Fruit fly (Drosophila melanogaster) whole organism, pupa: ENCODE data around the gene CG2604.

Source experiments
- CG10348 ChIP-seq: fragments of 200-800 bp; sonication (Bioruptor generic); IDR thresholded peaks from 2 replicates; pipeline ENCODE4 v1.3.6; 2022; ENCODE audit warnings: missing biosample characterization, missing genetic modification characterization
- CG12605 ChIP-seq: fragments of 200-800 bp; sonication (Bioruptor generic); IDR thresholded peaks from 2 replicates; pipeline ENCODE4 v1.3.6; 2022; ENCODE audit warnings: missing biosample characterization, missing genetic modification characterization
- CG13204 ChIP-seq: fragments of 200-800 bp; sonication (Bioruptor generic); optimal IDR thresholded peaks from 2 replicates; lab custom pipeline; 2018; ENCODE audit warnings: missing biosample characterization, mild to moderate bottlenecking, missing genetic modification characterization, moderate library complexity
- CG14655 ChIP-seq: fragments of 200-800 bp; sonication (Bioruptor generic); optimal IDR thresholded peaks from 3 replicates; lab custom pipeline; 2017; ENCODE audit warnings: mild to moderate bottlenecking, missing biosample characterization, missing genetic modification reagents, missing genetic modification characterization
- CG15710 ChIP-seq: fragments of 200-800 bp; sonication (Bioruptor generic); optimal IDR thresholded peaks from 2 replicates; lab custom pipeline; 2018; ENCODE audit warnings: missing biosample characterization, mild to moderate bottlenecking, missing genetic modification characterization, moderate library complexity
- CG17806 ChIP-seq: fragments of 200-800 bp; sonication (Bioruptor generic); optimal IDR thresholded peaks from 2 replicates; lab custom pipeline; 2018; ENCODE audit warnings: missing biosample characterization, mild to moderate bottlenecking, missing genetic modification characterization, moderate library complexity
- CG32121 ChIP-seq: fragments of 200-800 bp; sonication (Bioruptor generic); IDR thresholded peaks from 2 replicates; pipeline ENCODE4 v1.3.6; 2022; ENCODE audit warnings: missing biosample characterization, missing genetic modification characterization
- CG34367 ChIP-seq: fragments of 200-800 bp; sonication (Bioruptor generic); optimal IDR thresholded peaks from 2 replicates; lab custom pipeline; 2018; ENCODE audit warnings: missing biosample characterization, mild to moderate bottlenecking, missing genetic modification characterization
- CG4496 ChIP-seq: fragments of 200-800 bp; sonication (Bioruptor generic); IDR thresholded peaks from 3 replicates; pipeline ENCODE4 v1.3.6; 2022; ENCODE audit warnings: missing biosample characterization, missing genetic modification characterization
- CG8159 ChIP-seq: fragments of 200-800 bp; sonication (Bioruptor generic); optimal IDR thresholded peaks from 3 replicates; lab custom pipeline; 2018; ENCODE audit warnings: missing biosample characterization, mild to moderate bottlenecking, missing genetic modification characterization, moderate library complexity
- CG8301 ChIP-seq: fragments of 200-800 bp; sonication (Bioruptor generic); optimal IDR thresholded peaks from 2 replicates; lab custom pipeline; 2018; ENCODE audit warnings: missing biosample characterization, mild to moderate bottlenecking, missing genetic modification characterization
- CG9948 ChIP-seq: fragments of 200-800 bp; sonication (Bioruptor generic); optimal IDR thresholded peaks from 2 replicates; lab custom pipeline; 2018; ENCODE audit warnings: missing biosample characterization, mild to moderate bottlenecking, missing genetic modification characterization, moderate library complexity
- D1 ChIP-seq: fragments of 200-800 bp; sonication (Bioruptor generic); optimal IDR thresholded peaks from 2 replicates; lab custom pipeline; 2018; ENCODE audit warnings: missing biosample characterization, mild to moderate bottlenecking, missing genetic modification characterization, moderate library complexity
- EcR ChIP-seq: fragments of 200-800 bp; sonication (Bioruptor generic); optimal IDR thresholded peaks from 3 replicates; lab custom pipeline; 2019; ENCODE audit warnings: missing biosample characterization, missing genetic modification characterization, mild to moderate bottlenecking, moderate library complexity, missing genetic modification reagents
- Ets98B ChIP-seq: fragments of 200-800 bp; sonication (Bioruptor generic); IDR thresholded peaks from 2 replicates; pipeline ENCODE4 v1.3.6; 2022; ENCODE audit warnings: missing biosample characterization, missing genetic modification characterization
- Pif1A ChIP-seq: fragments of 200-800 bp; sonication (Bioruptor generic); optimal IDR thresholded peaks from 3 replicates; lab custom pipeline; 2016; ENCODE audit warnings: missing biosample characterization, missing genetic modification characterization
- Pif1B ChIP-seq: fragments of 200-800 bp; sonication (Bioruptor generic); optimal IDR thresholded peaks from 3 replicates; lab custom pipeline; 2016; ENCODE audit warnings: missing biosample characterization, missing genetic modification characterization
- Snoo ChIP-seq: fragments of 200-800 bp; sonication (Bioruptor generic); optimal IDR thresholded peaks from 3 replicates; lab custom pipeline; 2017; ENCODE audit warnings: missing biosample characterization, mild to moderate bottlenecking, missing genetic modification characterization, inconsistent platforms
- fd96Ca ChIP-seq: fragments of 200-800 bp; sonication (Bioruptor generic); IDR thresholded peaks from 3 replicates; pipeline ENCODE4 v1.3.6; 2022; ENCODE audit warnings: missing biosample characterization, missing genetic modification characterization
- gl ChIP-seq: fragments of 200-800 bp; sonication (Bioruptor generic); optimal IDR thresholded peaks from 2 replicates; lab custom pipeline; 2018; ENCODE audit warnings: missing biosample characterization, mild to moderate bottlenecking, missing genetic modification characterization
- rn ChIP-seq: fragments of 200-800 bp; sonication (Bioruptor generic); IDR thresholded peaks from 2 replicates; pipeline ENCODE4 v1.3.6; 2022; ENCODE audit warnings: missing biosample characterization, missing genetic modification characterization

CG2604 gene

dm6 chr3R:5214162-5214916, 8.8 kb downstream of the CG2604 start:
- TF ChIP-seq EcR (GFP tag; lab: Kevin White, UChicago) (no peak), Pif1A (GFP tag; lab: Kevin White, UChicago) (no peak), D1 (tag; lab: Kevin White, UChicago) (no peak), gl (tag; lab: Kevin White, UChicago) (no peak), CG32121 (GFP tag; lab: Robert Waterston, UW) (no peak), Snoo (tag; lab: Kevin White, UChicago) (no peak), fd96Ca (0 out of 3 replicates have a peak, but pooled peaks have one; percentile 34), CG8301 (tag; lab: Kevin White, UChicago) (peak; percentile 43), CG34367 (tag; lab: Kevin White, UChicago) (no peak), Ets98B (GFP tag; lab: Robert Waterston, UW) (peak; percentile 23; the same call in 1 of the 2 replicates), Pif1B (no peak), CG12605 (GFP tag; lab: Robert Waterston, UW) (no peak; the same call in 1 of the 2 replicates), CG10348 (no peak), CG15710 (tag; lab: Kevin White, UChicago) (no peak), CG9948 (tag; lab: Kevin White, UChicago) (no peak), rn (no peak), CG4496 (GFP tag; lab: Robert Waterston, UW) (0 out of 3 replicates have a peak, but pooled peaks have one; percentile 33), CG17806 (no peak), CG8159 (no peak), CG14655 (peak; percentile 51), CG13204 (no peak)

dm6 chr3R:5213309-5213708, 9.9 kb downstream of the CG2604 start:
- no peak for TF ChIP-seq rn
- TF ChIP-seq D1 (tag; lab: Kevin White, UChicago) = no peak
- TF ChIP-seq CG13204 = peak; percentile 86
- no peak for TF ChIP-seq Snoo (tag; lab: Kevin White, UChicago)
- no peak for TF ChIP-seq CG10348
- no peak for TF ChIP-seq CG4496 (GFP tag; lab: Robert Waterston, UW)
- TF ChIP-seq CG17806 = no peak
- peak; percentile 34; the same call in 1 of the 2 replicates for TF ChIP-seq Ets98B (GFP tag; lab: Robert Waterston, UW)
- no peak for TF ChIP-seq fd96Ca
- TF ChIP-seq EcR (GFP tag; lab: Kevin White, UChicago) = peak; percentile 63
- TF ChIP-seq CG8159 = no peak
- peak; percentile 13 for TF ChIP-seq gl (tag; lab: Kevin White, UChicago)
- no peak for TF ChIP-seq CG34367 (tag; lab: Kevin White, UChicago)

dm6 chr3R:5212759-5213053, 10.5 kb downstream of the CG2604 start:
- TF ChIP-seq CG12605 (GFP tag; lab: Robert Waterston, UW) = no peak
- no peak for TF ChIP-seq CG8159
- no peak for TF ChIP-seq D1 (tag; lab: Kevin White, UChicago)
- no peak for TF ChIP-seq CG32121 (GFP tag; lab: Robert Waterston, UW)
- no peak for TF ChIP-seq CG9948 (tag; lab: Kevin White, UChicago)
- TF ChIP-seq CG34367 (tag; lab: Kevin White, UChicago) = no peak
- no peak for TF ChIP-seq gl (tag; lab: Kevin White, UChicago)
- no peak for TF ChIP-seq CG15710 (tag; lab: Kevin White, UChicago)
- TF ChIP-seq Pif1A (GFP tag; lab: Kevin White, UChicago) = no peak
- TF ChIP-seq CG17806 = no peak
- TF ChIP-seq Snoo (tag; lab: Kevin White, UChicago) = no peak
- no peak for TF ChIP-seq CG8301 (tag; lab: Kevin White, UChicago)
- no peak for TF ChIP-seq CG4496 (GFP tag; lab: Robert Waterston, UW)
- no peak for TF ChIP-seq CG14655
- no peak for TF ChIP-seq Pif1B
- no peak for TF ChIP-seq Ets98B (GFP tag; lab: Robert Waterston, UW)
- TF ChIP-seq EcR (GFP tag; lab: Kevin White, UChicago) = no peak
- no peak for TF ChIP-seq CG13204

dm6 chr3R:5211901-5212758, 11.0 kb downstream of the CG2604 start:
- TF ChIP-seq Ets98B (GFP tag; lab: Robert Waterston, UW) = no peak
- TF ChIP-seq EcR (GFP tag; lab: Kevin White, UChicago) = no peak
- TF ChIP-seq CG10348 = no peak
- TF ChIP-seq CG17806 = peak; percentile 72
- peak; percentile 21 for TF ChIP-seq Pif1B
- TF ChIP-seq CG13204 = peak; percentile 19
- peak; percentile 48; the same call in 1 of the 3 replicates for TF ChIP-seq CG4496 (GFP tag; lab: Robert Waterston, UW)
- TF ChIP-seq CG8159 = peak; percentile 70
- TF ChIP-seq Pif1A (GFP tag; lab: Kevin White, UChicago) = peak; percentile 65
- TF ChIP-seq CG15710 (tag; lab: Kevin White, UChicago) = peak; percentile 52
- TF ChIP-seq Snoo (tag; lab: Kevin White, UChicago) = no peak
- TF ChIP-seq gl (tag; lab: Kevin White, UChicago) = peak; percentile 45
- no peak for TF ChIP-seq D1 (tag; lab: Kevin White, UChicago)
- no peak for TF ChIP-seq rn
- no peak for TF ChIP-seq CG32121 (GFP tag; lab: Robert Waterston, UW)
- TF ChIP-seq CG9948 (tag; lab: Kevin White, UChicago) = peak; percentile 73
- peak; percentile 53 for TF ChIP-seq CG8301 (tag; lab: Kevin White, UChicago)
- TF ChIP-seq CG14655 = peak; percentile 63
- peak; percentile 55; the same call in 2 of the 3 replicates for TF ChIP-seq fd96Ca
- TF ChIP-seq CG34367 (tag; lab: Kevin White, UChicago) = peak; percentile 46
- TF ChIP-seq CG12605 (GFP tag; lab: Robert Waterston, UW) = no peak

dm6 chr3R:5211401-5211800, 11.8 kb downstream of the CG2604 start:
- no peak for TF ChIP-seq CG10348
- no peak for TF ChIP-seq Pif1A (GFP tag; lab: Kevin White, UChicago)
